Worm (Caenorhabditis elegans): Measurements from ENCODE around the gene mcm-3AP.

- TF ChIP-seq egl-13 (tag; optimal IDR thresholded peaks at IDR 0.05) (no peak), elt-3 (tag; optimal IDR thresholded peaks at IDR 0.05) (no peak), nhr-90 (tag; optimal IDR thresholded peaks at IDR 0.05; ENCODE audit: poor library complexity) (no peak), efl-3 (GFP tag; optimal IDR thresholded peaks at IDR 0.05) (no peak), fos-1 (tag; optimal IDR thresholded peaks at IDR 0.05) (no peak), zip-4 (GFP tag; optimal IDR thresholded peaks at IDR 0.05) (no peak)
Observed at ce11 chrIV:7994715-7995114, 46.2 kb downstream of the mcm-3AP start.

Data from whole organism, L1 larva.